Fruit fly (Drosophila melanogaster): ENCODE measurements around the gene TP53INP.

TP53INP gene

dm6 chr3L:4382581-4382980, 24.2 kb upstream of the TP53INP start:
- no peak for TF ChIP-seq noc (tag; optimal IDR thresholded peaks at IDR 0.05)

dm6 chr3L:4383104-4383503, 23.6 kb upstream of the TP53INP start:
- no peak for TF ChIP-seq noc (tag; optimal IDR thresholded peaks at IDR 0.05)

dm6 chr3L:4383543-4384325, 23.0 kb upstream of the TP53INP start:
- TF ChIP-seq noc (tag; optimal IDR thresholded peaks at IDR 0.05), result no peak

- TF ChIP-seq noc (tag; optimal IDR thresholded peaks at IDR 0.05), result no peak
Observed at dm6 chr3L:4384326-4384662, 22.4 kb upstream of the TP53INP start, which contains the start of gene slow. slow (plus strand) TSS chr3L:4384442.

- TF ChIP-seq noc (tag; optimal IDR thresholded peaks at IDR 0.05), result no peak
Observed at dm6 chr3L:4388215-4388614, 18.5 kb upstream of the TP53INP start.

dm6 chr3L:4389104-4389503, 17.6 kb upstream of the TP53INP start:
- TF ChIP-seq noc (tag; optimal IDR thresholded peaks at IDR 0.05), result no peak

- TF ChIP-seq noc (tag; optimal IDR thresholded peaks at IDR 0.05), result no peak
Observed at dm6 chr3L:4392851-4393250, 13.9 kb upstream of the TP53INP start.

- no peak for TF ChIP-seq noc (tag; optimal IDR thresholded peaks at IDR 0.05)
Observed at dm6 chr3L:4393642-4394041, 13.1 kb upstream of the TP53INP start.

dm6 chr3L:4395501-4396073, 11.2 kb upstream of the TP53INP start:
- no peak for TF ChIP-seq noc (tag; optimal IDR thresholded peaks at IDR 0.05)

- TF ChIP-seq noc (tag; optimal IDR thresholded peaks at IDR 0.05), result no peak
Observed at dm6 chr3L:4396372-4396771, 10.4 kb upstream of the TP53INP start.

dm6 chr3L:4397137-4397536, 9.6 kb upstream of the TP53INP start:
- no peak for TF ChIP-seq noc (tag; optimal IDR thresholded peaks at IDR 0.05)

dm6 chr3L:4397874-4398273, 8.9 kb upstream of the TP53INP start:
- TF ChIP-seq noc (tag; optimal IDR thresholded peaks at IDR 0.05), result no peak

dm6 chr3L:4399905-4400304, 6.8 kb upstream of the TP53INP start:
- TF ChIP-seq noc (tag; optimal IDR thresholded peaks at IDR 0.05), result no peak

dm6 chr3L:4401241-4401640, 5.5 kb upstream of the TP53INP start:
- TF ChIP-seq noc (tag; optimal IDR thresholded peaks at IDR 0.05), result no peak

- TF ChIP-seq noc (tag; optimal IDR thresholded peaks at IDR 0.05), result no peak
Observed at dm6 chr3L:4403180-4403769, 3.5 kb upstream of the TP53INP start, which contains the start of gene Syx17. Syx17 (plus strand) TSS chr3L:4403487.

dm6 chr3L:4405922-4406321, 821 bp upstream of the TP53INP start, which contains the start of gene CG15019:
CG15019 (minus strand) TSS chr3L:4406059.
- no peak for TF ChIP-seq noc (tag; optimal IDR thresholded peaks at IDR 0.05)

- no peak for TF ChIP-seq noc (tag; optimal IDR thresholded peaks at IDR 0.05)
Observed at dm6 chr3L:4407743-4408142, 1.0 kb downstream of the TP53INP start.

Data from whole organism, larva.